Fruit fly (Drosophila melanogaster) whole organism, embryonic: Measurements from ENCODE around the gene Mst85C.

Experiments
- ATbp ChIP-seq: fragments of 200-800 bp; sonication (Bioruptor generic); optimal IDR thresholded peaks from 2 replicates; lab custom pipeline; 2017; ENCODE audit warnings: missing biosample characterization, mild to moderate bottlenecking, missing genetic modification characterization, missing genetic modification reagents
- Ada2b ChIP-seq: fragments of 200-800 bp; sonication (Bioruptor generic); IDR thresholded peaks from 2 replicates; pipeline ENCODE4 v1.3.6; 2022; ENCODE audit warnings: missing biosample characterization, missing genetic modification characterization
- CG11723 ChIP-seq: fragments of 200-800 bp; sonication (Bioruptor generic); optimal IDR thresholded peaks from 2 replicates; lab custom pipeline; 2017; ENCODE audit warnings: missing biosample characterization, mild to moderate bottlenecking, missing genetic modification characterization
- CG12744 ChIP-seq: fragments of 200-800 bp; sonication (Bioruptor generic); optimal IDR thresholded peaks from 2 replicates; lab custom pipeline; 2016; ENCODE audit warnings: missing biosample characterization, missing genetic modification characterization
- CG13894 ChIP-seq: fragments of 200-800 bp; sonication (Bioruptor generic); optimal IDR thresholded peaks from 3 replicates; lab custom pipeline; 2018; ENCODE audit warnings: missing biosample characterization, mild to moderate bottlenecking, missing genetic modification characterization, moderate library complexity
- CG14860 ChIP-seq: fragments of 200-800 bp; sonication (Bioruptor generic); IDR thresholded peaks from 3 replicates; pipeline ENCODE4 v1.3.6; 2022; ENCODE audit warnings: missing biosample characterization, missing genetic modification characterization; ENCODE audit not compliant: partially characterized antibody
- CG17361 ChIP-seq: fragments of 200-800 bp; sonication (Bioruptor generic); IDR thresholded peaks from 3 replicates; pipeline ENCODE4 v1.3.6; 2022; ENCODE audit warnings: missing biosample characterization, missing genetic modification characterization
- CG18476 ChIP-seq: fragments of 200-800 bp; sonication (Bioruptor generic); optimal IDR thresholded peaks from 2 replicates; lab custom pipeline; 2016; ENCODE audit warnings: missing biosample characterization, mild to moderate bottlenecking, missing genetic modification characterization
- CG18764 ChIP-seq: fragments of 200-800 bp; sonication (Bioruptor generic); optimal IDR thresholded peaks from 3 replicates; lab custom pipeline; 2016; ENCODE audit warnings: missing biosample characterization, missing genetic modification characterization
- CG30020 ChIP-seq: fragments of 200-800 bp; optimal IDR thresholded peaks from 2 replicates; lab custom pipeline; 2019; ENCODE audit warnings: missing biosample characterization, mild to moderate bottlenecking, missing genetic modification characterization, moderate library complexity
- CG31365 ChIP-seq: fragments of 200-800 bp; sonication (Bioruptor generic); optimal IDR thresholded peaks from 2 replicates; lab custom pipeline; 2018; ENCODE audit warnings: missing biosample characterization, mild to moderate bottlenecking, missing genetic modification characterization
- CG42726 ChIP-seq: fragments of 200-800 bp; sonication (Bioruptor generic); IDR thresholded peaks from 2 replicates; pipeline ENCODE4 v1.3.6; 2022; ENCODE audit warnings: missing biosample characterization, missing genetic modification characterization; ENCODE audit not compliant: partially characterized antibody
- CG4360 ChIP-seq: fragments of 200-800 bp; sonication (Bioruptor generic); IDR thresholded peaks from 2 replicates; pipeline ENCODE4 v1.3.6; 2022; ENCODE audit warnings: missing biosample characterization, missing genetic modification characterization
- CG5180 ChIP-seq: fragments of 200-800 bp; sonication (Bioruptor generic); optimal IDR thresholded peaks from 3 replicates; lab custom pipeline; 2017; ENCODE audit warnings: missing biosample characterization, missing genetic modification characterization, mild to moderate bottlenecking, moderate library complexity, missing genetic modification reagents
- CG5953 ChIP-seq: fragments of 200-800 bp; sonication (Bioruptor generic); IDR thresholded peaks from 2 replicates; pipeline ENCODE4 v1.3.6; 2022; ENCODE audit warnings: missing biosample characterization, missing genetic modification characterization
- CG6854 ChIP-seq: fragments of 200-800 bp; sonication (Bioruptor generic); optimal IDR thresholded peaks from 3 replicates; lab custom pipeline; 2017; ENCODE audit warnings: missing biosample characterization, mild to moderate bottlenecking, missing genetic modification characterization
- CG8478 ChIP-seq: fragments of >200 bp; optimal IDR thresholded peaks from 2 replicates; lab custom pipeline; 2018
- Chrac-16 ChIP-seq: fragments of 200-800 bp; sonication (Bioruptor generic); optimal IDR thresholded peaks from 3 replicates; lab custom pipeline; 2016; ENCODE audit warnings: missing biosample characterization, missing genetic modification characterization
- Dbx ChIP-seq: fragments of 200-800 bp; sonication (Bioruptor generic); IDR thresholded peaks from 3 replicates; pipeline ENCODE4 v1.3.6; 2022; ENCODE audit warnings: missing biosample characterization, missing genetic modification characterization
- Gug ChIP-seq: fragments of 200-800 bp; sonication (Bioruptor generic); IDR thresholded peaks from 4 replicates; pipeline ENCODE4 v1.3.6; 2022; ENCODE audit warnings: missing biosample characterization, missing genetic modification characterization
- Hsf ChIP-seq: fragments of 200-800 bp; sonication (Bioruptor generic); optimal IDR thresholded peaks from 3 replicates; lab custom pipeline; 2016; ENCODE audit warnings: missing biosample characterization, missing genetic modification characterization
- Kr ChIP-seq: fragments of 200-800 bp; sonication (Bioruptor generic); optimal IDR thresholded peaks from 2 replicates; lab custom pipeline; 2017; ENCODE audit warnings: missing biosample characterization, mild to moderate bottlenecking, missing genetic modification characterization
- Neu2 ChIP-seq: fragments of 200-800 bp; sonication (Bioruptor generic); optimal IDR thresholded peaks from 3 replicates; lab custom pipeline; 2016; ENCODE audit warnings: missing biosample characterization, missing genetic modification characterization, borderline replicate concordance
- Opbp ChIP-seq: fragments of 200-800 bp; sonication (Bioruptor generic); IDR thresholded peaks from 3 replicates; pipeline ENCODE4 v1.3.6; 2022; ENCODE audit warnings: missing biosample characterization, missing genetic modification characterization; ENCODE audit not compliant: partially characterized antibody
- Taf1 ChIP-seq: fragments of 200-800 bp; sonication (Bioruptor generic); IDR thresholded peaks from 2 replicates; pipeline ENCODE4 v1.3.6; 2022; ENCODE audit warnings: missing biosample characterization, missing genetic modification characterization
- ash1 ChIP-seq: fragments of 200-800 bp; sonication (Bioruptor generic); optimal IDR thresholded peaks from 2 replicates; lab custom pipeline; 2018; ENCODE audit warnings: missing biosample characterization, mild to moderate bottlenecking, missing genetic modification characterization
- caup ChIP-seq: fragments of 200-800 bp; sonication (Bioruptor generic); optimal IDR thresholded peaks from 3 replicates; lab custom pipeline; 2017; ENCODE audit warnings: missing biosample characterization, mild to moderate bottlenecking, missing genetic modification characterization, moderate library complexity; ENCODE audit not compliant: severe bottlenecking
- ems ChIP-seq: fragments of 200-800 bp; sonication (Bioruptor generic); optimal IDR thresholded peaks from 3 replicates; lab custom pipeline; 2016; ENCODE audit warnings: missing biosample characterization, missing genetic modification characterization
- exex ChIP-seq: fragments of 200-800 bp; sonication (Bioruptor generic); optimal IDR thresholded peaks from 4 replicates; lab custom pipeline; 2018; ENCODE audit warnings: missing biosample characterization, mild to moderate bottlenecking, missing genetic modification characterization, moderate library complexity
- fd3F ChIP-seq: fragments of 200-800 bp; sonication (Bioruptor generic); optimal IDR thresholded peaks from 2 replicates; lab custom pipeline; 2018; ENCODE audit warnings: missing biosample characterization, mild to moderate bottlenecking, missing genetic modification characterization, moderate library complexity
- gce ChIP-seq: fragments of 200-800 bp; sonication (Bioruptor generic); IDR thresholded peaks from 3 replicates; pipeline ENCODE4 v1.3.6; 2022; ENCODE audit warnings: missing biosample characterization, missing genetic modification characterization
- grn ChIP-seq: fragments of 200-800 bp; sonication (Bioruptor generic); optimal IDR thresholded peaks from 3 replicates; lab custom pipeline; 2017; ENCODE audit warnings: missing biosample characterization, missing genetic modification characterization
- gsb ChIP-seq: fragments of 200-800 bp; sonication (Bioruptor generic); IDR thresholded peaks from 2 replicates; pipeline ENCODE4 v1.3.6; 2022; ENCODE audit warnings: missing biosample characterization, missing genetic modification characterization
- hbn ChIP-seq: fragments of 200-800 bp; sonication (Bioruptor generic); IDR thresholded peaks from 2 replicates; pipeline ENCODE4 v1.3.6; 2022; ENCODE audit warnings: missing biosample characterization, missing genetic modification characterization; ENCODE audit not compliant: partially characterized antibody
- hkb ChIP-seq, 2 experiments: fragments of 200-800 bp in 1 of 2; fragments of >200 bp in 1 of 2; sonication (Bioruptor generic) in 1 of 2; IDR thresholded peaks in 1 of 2; optimal IDR thresholded peaks in 1 of 2; 2 replicates each; pipeline versions ENCODE4 v1.3.6 to Lab custom; 2017 to 2022; ENCODE audit warnings: missing biosample characterization in 1 of 2, missing genetic modification characterization in 1 of 2
- onecut ChIP-seq: fragments of 200-800 bp; sonication (Bioruptor generic); IDR thresholded peaks from 2 replicates; pipeline ENCODE4 v1.3.6; 2022; ENCODE audit warnings: missing biosample characterization, missing genetic modification characterization
- peb ChIP-seq: fragments of 200-800 bp; sonication (Bioruptor generic); IDR thresholded peaks from 2 replicates; pipeline ENCODE4 v1.3.6; 2022; ENCODE audit warnings: missing biosample characterization, missing genetic modification characterization
- pita ChIP-seq: fragments of 200-800 bp; sonication (Bioruptor generic); optimal IDR thresholded peaks from 2 replicates; lab custom pipeline; 2017; ENCODE audit warnings: missing biosample characterization, mild to moderate bottlenecking, missing genetic modification characterization
- row ChIP-seq: fragments of 200-800 bp; sonication (Bioruptor generic); IDR thresholded peaks from 3 replicates; pipeline ENCODE4 v1.3.6; 2022; ENCODE audit warnings: missing biosample characterization, missing genetic modification characterization
- run ChIP-seq: fragments of 200-800 bp; sonication (Bioruptor generic); optimal IDR thresholded peaks from 3 replicates; lab custom pipeline; 2018; ENCODE audit warnings: missing biosample characterization, mild to moderate bottlenecking, missing genetic modification characterization
- sima ChIP-seq: fragments of 200-800 bp; sonication (Bioruptor generic); optimal IDR thresholded peaks from 2 replicates; lab custom pipeline; 2016; ENCODE audit warnings: missing biosample characterization, missing genetic modification characterization
- slou ChIP-seq: fragments of 200-800 bp; sonication (Bioruptor generic); optimal IDR thresholded peaks from 3 replicates; lab custom pipeline; 2016; ENCODE audit warnings: missing biosample characterization, missing genetic modification characterization
- sug ChIP-seq: fragments of 200-800 bp; optimal IDR thresholded peaks from 2 replicates; lab custom pipeline; 2019; ENCODE audit warnings: missing biosample characterization, mild to moderate bottlenecking, missing genetic modification characterization, moderate library complexity
- tna ChIP-seq: fragments of 200-800 bp; sonication (Bioruptor generic); IDR thresholded peaks from 2 replicates; pipeline ENCODE4 v1.3.6; 2022; ENCODE audit warnings: missing biosample characterization, missing genetic modification characterization; ENCODE audit not compliant: partially characterized antibody
- twi ChIP-seq: fragments of 200-800 bp; optimal IDR thresholded peaks from 2 replicates; lab custom pipeline; 2019; ENCODE audit warnings: missing biosample characterization, mild to moderate bottlenecking, missing genetic modification characterization, moderate library complexity

Mst85C gene

DNA sequence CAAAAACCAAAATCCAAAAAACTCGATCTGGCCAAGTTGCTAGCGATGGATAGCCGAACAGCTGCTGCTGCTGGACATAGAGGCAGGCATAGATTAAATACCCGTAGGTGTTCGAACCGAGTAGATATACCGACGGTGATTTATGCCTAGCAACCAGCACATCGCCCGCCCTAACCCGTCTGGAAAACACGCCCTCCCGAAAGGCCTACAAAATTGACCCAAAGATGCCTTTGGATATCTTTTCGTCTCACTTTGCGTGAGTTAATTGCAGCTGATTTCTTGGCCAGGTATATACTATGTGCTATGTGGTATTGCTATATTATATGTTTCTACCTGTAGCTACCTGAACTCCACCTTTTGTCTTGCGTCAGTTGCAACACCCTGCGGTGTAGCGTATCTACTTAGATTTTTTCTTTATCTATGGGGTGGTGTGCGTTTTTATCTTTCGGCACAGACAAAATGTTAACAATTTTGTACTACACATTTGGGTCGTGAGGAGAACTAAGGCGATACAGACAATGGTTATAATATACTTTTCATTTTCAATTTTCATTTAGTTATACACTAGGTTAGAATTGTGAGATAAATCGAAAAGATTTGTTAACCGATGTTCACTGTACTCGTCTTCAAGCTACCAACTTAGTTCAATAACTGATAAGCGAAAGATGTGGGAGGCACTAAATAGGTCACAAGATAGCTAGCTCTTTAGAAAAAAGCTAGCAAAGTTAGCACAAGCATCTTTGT, 18.3 kb upstream of the Mst85C start (continued):
- TF ChIP-seq CG13894: peak; percentile 27
- peak; percentile 37 for TF ChIP-seq Kr (GFP tag; lab: Kevin White, UChicago)
- peak; percentile 11 for TF ChIP-seq grn (GFP tag; lab: Kevin White, UChicago)
- no peak for TF ChIP-seq ems
- no peak for TF ChIP-seq CG5180 (GFP tag; lab: Kevin White, UChicago)
- no peak for TF ChIP-seq Opbp (GFP tag; lab: Robert Waterston, UW)

DNA sequence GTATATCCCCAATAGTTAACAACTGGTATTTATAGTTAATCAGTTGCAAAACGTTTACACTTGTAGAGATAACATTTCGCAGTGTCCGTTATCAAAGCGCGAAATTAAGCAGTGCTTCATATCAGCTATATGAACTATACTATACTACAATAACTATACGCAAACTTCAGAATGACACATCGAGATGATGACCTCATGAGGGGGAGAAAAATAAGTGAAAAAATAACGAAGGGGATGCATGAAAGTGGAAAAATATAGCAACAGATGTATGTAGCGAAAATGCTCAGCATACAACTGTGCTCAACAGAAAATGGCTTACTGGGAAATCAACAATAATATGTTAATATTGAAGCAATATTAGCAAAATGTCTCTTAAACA, 17.7 kb upstream of the Mst85C start:
- TF ChIP-seq CG18764 (no peak), gsb (GFP tag; lab: Robert Waterston, UW) (no peak), CG42726 (GFP tag; lab: Robert Waterston, UW) (no peak), Chrac-16 (no peak), peb (GFP tag; lab: Robert Waterston, UW) (no peak), exex (tag; lab: Kevin White, UChicago) (peak; percentile 19), twi (tag; lab: Kevin White, UChicago) (no peak)

DNA sequence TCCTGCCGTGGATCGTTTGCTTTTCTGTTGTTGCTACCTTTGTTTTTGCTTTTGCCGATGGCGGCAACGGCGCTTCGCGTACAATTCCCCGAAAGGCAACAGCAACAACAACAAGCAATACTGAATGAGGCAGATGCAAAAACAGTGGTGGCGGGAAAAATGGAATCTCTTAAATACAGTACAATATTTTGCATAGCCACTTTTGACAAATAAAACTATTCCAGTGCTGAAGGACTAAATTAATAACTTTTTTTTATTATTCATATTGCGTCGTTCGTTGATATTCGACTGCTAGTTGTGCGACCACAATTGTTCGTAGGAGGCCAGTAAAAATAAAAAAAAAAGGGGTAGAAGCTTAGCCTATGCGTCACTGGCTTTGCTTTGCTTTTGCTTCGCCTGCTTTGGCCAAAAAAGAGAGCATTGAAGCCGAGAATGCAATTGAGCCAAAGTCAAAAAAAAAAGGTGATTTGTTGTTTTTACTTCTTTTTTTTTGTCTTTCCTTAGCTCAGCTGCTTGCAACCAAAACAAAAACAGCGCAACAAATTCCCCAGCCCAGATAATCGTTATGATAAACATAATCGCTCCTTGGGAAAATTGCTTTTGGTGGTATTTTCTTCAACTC, 16.5 kb upstream of the Mst85C start:
- TF ChIP-seq hbn (GFP tag; lab: Robert Waterston, UW) (no peak), CG8478 (lab: Kevin White, UChicago) (no peak), pita (no peak), gce (GFP tag; lab: Robert Waterston, UW) (peak; percentile 89; the same call in 2 of the 3 replicates), CG4360 (GFP tag; lab: Robert Waterston, UW) (peak; percentile 92), hkb (optimal IDR thresholded peaks at IDR 0.05; lab: Kevin White, UChicago) (no peak), hkb (GFP tag; IDR thresholded peaks at IDR 0.05; lab: Robert Waterston, UW) (peak; percentile 96), CG11723 (peak; percentile 71), CG6854 (GFP tag; lab: Kevin White, UChicago) (peak; percentile 70), Kr (GFP tag; lab: Kevin White, UChicago) (peak; percentile 20), Taf1 (peak; percentile 74), ash1 (GFP tag; lab: Kevin White, UChicago) (peak; percentile 53), Dbx (peak; percentile 92), sug (tag; lab: Kevin White, UChicago) (peak; percentile 36), row (GFP tag; lab: Robert Waterston, UW) (peak; percentile 90), CG12744 (GFP tag; lab: Kevin White, UChicago) (peak; percentile 44), Neu2 (GFP tag; lab: Kevin White, UChicago) (no peak), run (tag; lab: Kevin White, UChicago) (peak; percentile 79), sima (GFP tag; lab: Kevin White, UChicago) (peak; percentile 8), slou (peak; percentile 28), CG18476 (GFP tag; lab: Kevin White, UChicago) (peak; percentile 85), Ada2b (GFP tag; lab: Robert Waterston, UW) (peak; percentile 89), CG31365 (peak; percentile 66), CG5953 (GFP tag; lab: Robert Waterston, UW) (peak; percentile 93), tna (no peak), fd3F (GFP tag; lab: Kevin White, UChicago) (peak; percentile 86), Gug (GFP tag; lab: Robert Waterston, UW) (peak; percentile 86), Hsf (peak; percentile 90), CG14860 (GFP tag; lab: Robert Waterston, UW) (no peak), ATbp (peak; percentile 92), CG17361 (GFP tag; lab: Robert Waterston, UW) (peak; percentile 88), onecut (peak; percentile 80), CG30020 (tag; lab: Kevin White, UChicago) (peak; percentile 19), caup (peak; percentile 83)
